Worm (Caenorhabditis elegans) whole organism, early embryonic: ENCODE measurements around the gene B0464.6.

Source experiments
- B0310.2 ChIP-seq: sonication (generic microtip); optimal IDR thresholded peaks from 2 replicates; lab custom pipeline; 2016; ENCODE audit warnings: mild to moderate bottlenecking, missing genetic modification characterization, missing compliant biosample characterization
- ama-1 ChIP-seq: fragments of 150-350 bp; optimal IDR thresholded peaks from 2 replicates; lab custom pipeline; 2014

- TF ChIP-seq ama-1 (lab: Kevin White, UChicago) (no peak), B0310.2 (tag; lab: Kevin White, UChicago) (no peak)
These were observed 341 bp downstream of the B0464.6 start, which contains the start of gene B0464.9 for ce11 chrIII:9465424-9465823.
